Fruit fly (Drosophila melanogaster) whole organism, embryonic: ENCODE measurements around the gene CG31174.

Source experiments
- BEAF-32 ChIP-seq: fragments of 200-800 bp; sonication (Bioruptor generic); optimal IDR thresholded peaks from 3 replicates; lab custom pipeline; 2017; ENCODE audit warnings: missing biosample characterization, missing genetic modification characterization, mild to moderate bottlenecking, moderate library complexity, missing genetic modification reagents
- CG10431 ChIP-seq: fragments of 200-800 bp; sonication (Bioruptor generic); optimal IDR thresholded peaks from 3 replicates; lab custom pipeline; 2018; ENCODE audit warnings: missing biosample characterization, mild to moderate bottlenecking, missing genetic modification characterization
- CG10462 ChIP-seq: fragments of 200-800 bp; sonication (Bioruptor generic); optimal IDR thresholded peaks from 2 replicates; lab custom pipeline; 2016; ENCODE audit warnings: missing biosample characterization, missing genetic modification characterization
- CG10543 ChIP-seq: fragments of 200-800 bp; sonication (Bioruptor generic); optimal IDR thresholded peaks from 3 replicates; lab custom pipeline; 2017; ENCODE audit warnings: missing biosample characterization, mild to moderate bottlenecking, missing genetic modification characterization, moderate library complexity
- CG10959 ChIP-seq: fragments of 200-800 bp; sonication (Bioruptor generic); IDR thresholded peaks from 2 replicates; pipeline ENCODE4 v1.3.6; 2022; ENCODE audit warnings: missing biosample characterization, missing genetic modification characterization
- CG12942 ChIP-seq: fragments of 200-800 bp; sonication (Bioruptor generic); optimal IDR thresholded peaks from 3 replicates; lab custom pipeline; 2016; ENCODE audit warnings: missing biosample characterization, missing genetic modification characterization
- CG13123 ChIP-seq: fragments of 200-800 bp; sonication (Bioruptor generic); optimal IDR thresholded peaks from 2 replicates; lab custom pipeline; 2016; ENCODE audit warnings: missing biosample characterization, missing genetic modification characterization
- CG1647 ChIP-seq: fragments of 200-800 bp; sonication (Bioruptor generic); optimal IDR thresholded peaks from 3 replicates; lab custom pipeline; 2016; ENCODE audit warnings: missing biosample characterization, missing genetic modification characterization
- CG16779 ChIP-seq: fragments of 200-800 bp; sonication (Bioruptor generic); IDR thresholded peaks from 2 replicates; pipeline ENCODE4 v1.3.6; 2022; ENCODE audit warnings: missing biosample characterization, missing genetic modification characterization
- CG17186 ChIP-seq: fragments of 200-800 bp; sonication (Bioruptor generic); optimal IDR thresholded peaks from 3 replicates; lab custom pipeline; 2017; ENCODE audit warnings: missing biosample characterization, missing genetic modification reagents, missing genetic modification characterization
- CG17568 ChIP-seq: fragments of 200-800 bp; sonication (Bioruptor generic); optimal IDR thresholded peaks from 2 replicates; lab custom pipeline; 2018; ENCODE audit warnings: missing biosample characterization, mild to moderate bottlenecking, missing genetic modification characterization, moderate library complexity
- CG32767 ChIP-seq: fragments of 200-800 bp; sonication (Bioruptor generic); IDR thresholded peaks from 2 replicates; pipeline ENCODE4 v1.3.6; 2022; ENCODE audit warnings: missing biosample characterization, missing genetic modification characterization
- CG34376 ChIP-seq: fragments of 200-800 bp; sonication (Bioruptor generic); optimal IDR thresholded peaks from 2 replicates; lab custom pipeline; 2018; ENCODE audit warnings: missing biosample characterization, mild to moderate bottlenecking, missing genetic modification characterization
- CG4282 ChIP-seq: fragments of 200-800 bp; sonication (Bioruptor generic); optimal IDR thresholded peaks from 2 replicates; lab custom pipeline; 2016; ENCODE audit warnings: missing biosample characterization, missing genetic modification characterization
- CG4617 ChIP-seq: fragments of 200-800 bp; sonication (Bioruptor generic); optimal IDR thresholded peaks from 3 replicates; lab custom pipeline; 2016; ENCODE audit warnings: missing biosample characterization, missing genetic modification characterization, borderline replicate concordance
- CG6854 ChIP-seq: fragments of 200-800 bp; sonication (Bioruptor generic); optimal IDR thresholded peaks from 3 replicates; lab custom pipeline; 2017; ENCODE audit warnings: missing biosample characterization, mild to moderate bottlenecking, missing genetic modification characterization
- CG7745 ChIP-seq: fragments of 200-800 bp; sonication (Bioruptor generic); optimal IDR thresholded peaks from 2 replicates; lab custom pipeline; 2018; ENCODE audit warnings: missing biosample characterization, mild to moderate bottlenecking, missing genetic modification characterization, moderate library complexity
- D ChIP-seq, 2 experiments: fragments of 200-800 bp in 1 of 2; fragments of >200 bp in 1 of 2; sonication (Bioruptor generic) in 1 of 2; optimal IDR thresholded peaks; 2 replicates in 1 of 2; 3 replicates in 1 of 2; lab custom pipeline; 2017; ENCODE audit warnings: mild to moderate bottlenecking in 1 of 2, missing biosample characterization in 1 of 2, missing genetic modification characterization in 1 of 2, missing genetic modification reagents in 1 of 2
- Doc2 ChIP-seq: fragments of 200-800 bp; sonication (Bioruptor generic); IDR thresholded peaks from 2 replicates; pipeline ENCODE4 v1.3.6; 2022; ENCODE audit warnings: missing biosample characterization, missing genetic modification characterization
- Drgx ChIP-seq: fragments of 200-800 bp; sonication (Bioruptor generic); IDR thresholded peaks from 2 replicates; pipeline ENCODE4 v1.3.6; 2022; ENCODE audit warnings: missing biosample characterization, missing genetic modification characterization
- Fer3 ChIP-seq: fragments of 200-800 bp; sonication (Bioruptor generic); optimal IDR thresholded peaks from 2 replicates; lab custom pipeline; 2018; ENCODE audit warnings: missing biosample characterization, mild to moderate bottlenecking, missing genetic modification characterization, moderate library complexity
- Gug ChIP-seq: fragments of 200-800 bp; sonication (Bioruptor generic); IDR thresholded peaks from 4 replicates; pipeline ENCODE4 v1.3.6; 2022; ENCODE audit warnings: missing biosample characterization, missing genetic modification characterization
- Jarid2 ChIP-seq: fragments of 200-800 bp; sonication (Bioruptor generic); optimal IDR thresholded peaks from 3 replicates; lab custom pipeline; 2017; ENCODE audit warnings: mild to moderate bottlenecking, missing biosample characterization, missing genetic modification reagents, missing genetic modification characterization
- Meics ChIP-seq: fragments of 200-800 bp; sonication (Bioruptor generic); optimal IDR thresholded peaks from 2 replicates; lab custom pipeline; 2017; ENCODE audit warnings: missing biosample characterization, mild to moderate bottlenecking, missing genetic modification characterization
- Rfx ChIP-seq: fragments of 200-800 bp; sonication (Bioruptor generic); IDR thresholded peaks from 2 replicates; pipeline ENCODE4 v1.3.6; 2022; ENCODE audit warnings: missing biosample characterization, missing genetic modification characterization
- Sox100B ChIP-seq: fragments of 200-800 bp; sonication (Bioruptor generic); optimal IDR thresholded peaks from 3 replicates; lab custom pipeline; 2018; ENCODE audit warnings: missing biosample characterization, mild to moderate bottlenecking, missing genetic modification characterization
- Sry-β ChIP-seq: fragments of 200-800 bp; sonication (Bioruptor generic); optimal IDR thresholded peaks from 2 replicates; lab custom pipeline; 2018; ENCODE audit warnings: missing biosample characterization, mild to moderate bottlenecking, missing genetic modification characterization, moderate library complexity
- Ssrp ChIP-seq: fragments of 200-800 bp; sonication (Bioruptor generic); optimal IDR thresholded peaks from 2 replicates; lab custom pipeline; 2018; ENCODE audit warnings: missing biosample characterization, mild to moderate bottlenecking, missing genetic modification characterization, moderate library complexity
- Stat92E ChIP-seq, 3 experiments: fragments of >200 bp in 2 of 3; fragments of 200-800 bp in 1 of 3; sonication (Bioruptor generic) in 1 of 3; optimal IDR thresholded peaks; 2 replicates each; lab custom pipeline; 2017 to 2019; ENCODE audit warnings: missing biosample characterization in 3 of 3, missing genetic modification characterization in 3 of 3, mild to moderate bottlenecking in 1 of 3, moderate library complexity in 1 of 3
- chinmo ChIP-seq: fragments of 200-800 bp; sonication (Bioruptor generic); IDR thresholded peaks from 4 replicates; pipeline ENCODE4 v1.3.6; 2022; ENCODE audit warnings: missing biosample characterization, missing genetic modification characterization; ENCODE audit not compliant: partially characterized antibody
- ci ChIP-seq: fragments of 200-800 bp; sonication (Bioruptor generic); IDR thresholded peaks from 3 replicates; pipeline ENCODE4 v1.3.6; 2022; ENCODE audit warnings: missing biosample characterization, missing genetic modification characterization
- crp ChIP-seq, 2 experiments: fragments of 200-800 bp; sonication (Bioruptor generic); optimal IDR thresholded peaks; 2 replicates in 1 of 2; 3 replicates in 1 of 2; lab custom pipeline; 2017; ENCODE audit warnings: missing biosample characterization in 2 of 2, missing genetic modification characterization in 2 of 2, mild to moderate bottlenecking in 1 of 2, moderate library complexity in 1 of 2
- dpn ChIP-seq, 2 experiments: fragments of 200-800 bp; sonication (Bioruptor generic); optimal IDR thresholded peaks; 3 replicates each; lab custom pipeline; 2016; ENCODE audit warnings: missing biosample characterization in 2 of 2, missing genetic modification characterization in 2 of 2
- esg ChIP-seq: fragments of 200-800 bp; sonication (Bioruptor generic); conservative IDR thresholded peaks from 2 replicates; pipeline ENCODE4 v1.3.6; 2022; ENCODE audit warnings: missing biosample characterization, missing genetic modification characterization
- eyg ChIP-seq: fragments of 200-800 bp; sonication (Bioruptor generic); optimal IDR thresholded peaks from 3 replicates; lab custom pipeline; 2016; ENCODE audit warnings: missing biosample characterization, missing genetic modification characterization
- fd96Cb ChIP-seq: fragments of 200-800 bp; sonication (Bioruptor generic); optimal IDR thresholded peaks from 2 replicates; lab custom pipeline; 2018; ENCODE audit warnings: missing biosample characterization, mild to moderate bottlenecking, missing genetic modification characterization, moderate library complexity
- h ChIP-seq: fragments of >200 bp; optimal IDR thresholded peaks from 2 replicates; lab custom pipeline; 2017
- kay ChIP-seq: fragments of 200-800 bp; sonication (Bioruptor generic); optimal IDR thresholded peaks from 2 replicates; lab custom pipeline; 2016; ENCODE audit warnings: missing biosample characterization, missing genetic modification characterization
- knrl ChIP-seq: fragments of 200-800 bp; sonication (Bioruptor generic); IDR thresholded peaks from 3 replicates; pipeline ENCODE4 v1.3.6; 2022; ENCODE audit warnings: missing biosample characterization, missing genetic modification characterization; ENCODE audit not compliant: partially characterized antibody
- odd ChIP-seq: fragments of 200-800 bp; sonication (Bioruptor generic); optimal IDR thresholded peaks from 2 replicates; lab custom pipeline; 2017; ENCODE audit warnings: missing biosample characterization, mild to moderate bottlenecking, missing genetic modification characterization
- phol ChIP-seq: fragments of 200-800 bp; sonication (Bioruptor generic); optimal IDR thresholded peaks from 3 replicates; lab custom pipeline; 2018; ENCODE audit warnings: missing biosample characterization, mild to moderate bottlenecking, missing genetic modification characterization, moderate library complexity
- psq ChIP-seq: fragments of 200-800 bp; sonication (Bioruptor generic); optimal IDR thresholded peaks from 2 replicates; lab custom pipeline; 2017; ENCODE audit warnings: missing biosample characterization, missing genetic modification characterization
- ranshi ChIP-seq: fragments of 200-800 bp; sonication (Bioruptor generic); IDR thresholded peaks from 2 replicates; pipeline ENCODE4 v1.3.6; 2022; ENCODE audit warnings: missing biosample characterization, missing genetic modification characterization
- scrt ChIP-seq: fragments of 200-800 bp; sonication (Bioruptor generic); optimal IDR thresholded peaks from 2 replicates; lab custom pipeline; 2018; ENCODE audit warnings: missing biosample characterization, mild to moderate bottlenecking, missing genetic modification characterization, moderate library complexity
- sens-2 ChIP-seq: fragments of 200-800 bp; sonication (Bioruptor generic); IDR thresholded peaks from 2 replicates; pipeline ENCODE4 v1.3.6; 2022; ENCODE audit warnings: missing biosample characterization, missing genetic modification characterization
- slou ChIP-seq: fragments of 200-800 bp; sonication (Bioruptor generic); optimal IDR thresholded peaks from 3 replicates; lab custom pipeline; 2016; ENCODE audit warnings: missing biosample characterization, missing genetic modification characterization
- so ChIP-seq: fragments of 200-800 bp; sonication (Bioruptor generic); IDR thresholded peaks from 3 replicates; pipeline ENCODE4 v1.3.6; 2022; ENCODE audit warnings: missing biosample characterization, missing genetic modification characterization
- stc ChIP-seq: fragments of 200-800 bp; sonication (Bioruptor generic); IDR thresholded peaks from 2 replicates; pipeline ENCODE4 v1.3.6; 2022; ENCODE audit warnings: missing biosample characterization, missing genetic modification characterization
- sug ChIP-seq: fragments of 200-800 bp; optimal IDR thresholded peaks from 2 replicates; lab custom pipeline; 2019; ENCODE audit warnings: missing biosample characterization, mild to moderate bottlenecking, missing genetic modification characterization, moderate library complexity
- z ChIP-seq: fragments of 200-800 bp; sonication (Bioruptor generic); IDR thresholded peaks from 3 replicates; pipeline ENCODE4 v1.3.6; 2022; ENCODE audit warnings: missing biosample characterization, missing genetic modification characterization

CG31174 gene

dm6 chr3R:21849988-21850460 is 19.3 kb downstream of the CG31174 start (continued):
- TF ChIP-seq CG4282 (GFP tag; lab: Kevin White, UChicago) (no peak), fd96Cb (tag; lab: Kevin White, UChicago) (peak; percentile 17), BEAF-32 (GFP tag; lab: Kevin White, UChicago) (no peak), CG10431 (GFP tag; lab: Kevin White, UChicago) (peak; percentile 3), Gug (GFP tag; lab: Robert Waterston, UW) (0 out of 4 replicates have a peak, but pooled peaks have one; percentile 36), sens-2 (GFP tag; lab: Robert Waterston, UW) (no peak), CG7745 (no peak), dpn (GFP tag; optimal IDR thresholded peaks at IDR 0.05; lab: Kevin White, UChicago) (peak; percentile 36 to 62), CG32767 (GFP tag; lab: Robert Waterston, UW) (no peak; the same call in 1 of the 2 replicates), esg (GFP tag; lab: Robert Waterston, UW) (peak; percentile 27; the same call in 1 of the 2 replicates), z (GFP tag; lab: Robert Waterston, UW) (0 out of 3 replicates have a peak, but pooled peaks have one; percentile 33), CG10959 (0 out of 2 replicates have a peak, but pooled peaks have one; percentile 28), D (optimal IDR thresholded peaks at IDR 0.05; lab: Kevin White, UChicago) (no peak), D (GFP tag; optimal IDR thresholded peaks at IDR 0.05; lab: Kevin White, UChicago) (peak; percentile 41), phol (tag; lab: Kevin White, UChicago) (peak; percentile 43), CG13123 (GFP tag; lab: Kevin White, UChicago) (no peak), Doc2 (GFP tag; lab: Robert Waterston, UW) (no peak), Jarid2 (no peak), kay (GFP tag; lab: Kevin White, UChicago) (peak; percentile 38), Ssrp (tag; lab: Kevin White, UChicago) (peak; percentile 64), CG4617 (no peak), CG6854 (no peak), scrt (GFP tag; lab: Kevin White, UChicago) (no peak), slou (GFP tag; lab: Kevin White, UChicago) (no peak), Sry-β (GFP tag; lab: Kevin White, UChicago) (no peak), CG1647 (no peak), psq (GFP tag; lab: Kevin White, UChicago) (no peak), so (GFP tag; lab: Robert Waterston, UW) (no peak), h (lab: Kevin White, UChicago) (no peak), CG34376 (GFP tag; lab: Kevin White, UChicago) (no peak), Meics (GFP tag; lab: Kevin White, UChicago) (no peak), sug (tag; lab: Kevin White, UChicago) (no peak), Rfx (GFP tag; lab: Robert Waterston, UW) (no peak), ranshi (no peak), Stat92E (GFP tag; optimal IDR thresholded peaks at IDR 0.05; lab: Kevin White, UChicago) (no peak), chinmo (GFP tag; lab: Robert Waterston, UW) (no peak), eyg (GFP tag; lab: Kevin White, UChicago) (no peak), ci (GFP tag; lab: Robert Waterston, UW) (peak; percentile 64), CG17568 (GFP tag; lab: Kevin White, UChicago) (no peak), knrl (GFP tag; lab: Robert Waterston, UW) (no peak), CG10462 (GFP tag; lab: Kevin White, UChicago) (peak; percentile 3), CG12942 (GFP tag; lab: Kevin White, UChicago) (peak; percentile 3), Sox100B (peak; percentile 22), CG17186 (GFP tag; lab: Kevin White, UChicago) (no peak), odd (GFP tag; lab: Kevin White, UChicago) (peak; percentile 7), Fer3 (tag; lab: Kevin White, UChicago) (no peak), CG10543 (no peak), CG16779 (no peak), crp (GFP tag; optimal IDR thresholded peaks at IDR 0.05; lab: Kevin White, UChicago) (no peak), stc (GFP tag; lab: Robert Waterston, UW) (0 out of 2 replicates have a peak, but pooled peaks have one; percentile 45), Drgx (GFP tag; lab: Robert Waterston, UW) (no peak)
